Worm (Caenorhabditis elegans) whole organism, late embryonic: Measurements from ENCODE around the gene ncx-8.

ENCODE experiments used
- C08G9.2 ChIP-seq: sonication (generic microtip); optimal IDR thresholded peaks from 2 replicates; lab custom pipeline; 2016; ENCODE audit warnings: mild to moderate bottlenecking, missing genetic modification characterization, moderate library complexity, missing compliant biosample characterization
- K02D7.2 ChIP-seq: sonication (generic microtip); optimal IDR thresholded peaks from 2 replicates; lab custom pipeline; 2017; ENCODE audit warnings: mild to moderate bottlenecking, missing genetic modification characterization, missing compliant biosample characterization
- T23F11.4 ChIP-seq: fragments of 200-800 bp; sonication (Bioruptor generic); optimal IDR thresholded peaks from 2 replicates; lab custom pipeline; 2018; ENCODE audit warnings: mild to moderate bottlenecking, missing genetic modification characterization, missing compliant biosample characterization
- ahr-1 ChIP-seq: sonication (generic microtip); optimal IDR thresholded peaks from 2 replicates; lab custom pipeline; 2016; ENCODE audit warnings: missing genetic modification characterization, missing compliant biosample characterization
- ceh-18 ChIP-seq: sonication (generic microtip); optimal IDR thresholded peaks from 2 replicates; lab custom pipeline; 2016; ENCODE audit warnings: missing genetic modification characterization, missing compliant biosample characterization
- ceh-19 ChIP-seq: fragments of 200-800 bp; sonication (Bioruptor generic); optimal IDR thresholded peaks from 2 replicates; lab custom pipeline; 2018; ENCODE audit warnings: mild to moderate bottlenecking, missing genetic modification characterization, missing compliant biosample characterization
- ceh-2 ChIP-seq: sonication (generic microtip); optimal IDR thresholded peaks from 2 replicates; lab custom pipeline; 2016; ENCODE audit warnings: missing genotype, missing genetic modification characterization, missing compliant biosample characterization
- ceh-30 ChIP-seq: fragments of 150-350 bp; optimal IDR thresholded peaks from 2 replicates; lab custom pipeline; 2014; ENCODE audit warnings: missing biosample characterization, missing genetic modification characterization
- ceh-31 ChIP-seq: sonication (generic microtip); optimal IDR thresholded peaks from 2 replicates; lab custom pipeline; 2016; ENCODE audit warnings: missing genetic modification characterization, missing compliant biosample characterization
- ceh-34 ChIP-seq: sonication (generic microtip); optimal IDR thresholded peaks from 2 replicates; lab custom pipeline; 2016; ENCODE audit warnings: mild to moderate bottlenecking, missing genetic modification characterization, missing compliant biosample characterization
- ceh-48 ChIP-seq: sonication (generic microtip); optimal IDR thresholded peaks from 2 replicates; lab custom pipeline; 2016; ENCODE audit warnings: missing genetic modification characterization, inconsistent platforms, missing compliant biosample characterization
- elt-2 ChIP-seq: sonication (generic microtip); optimal IDR thresholded peaks from 2 replicates; lab custom pipeline; 2016; ENCODE audit warnings: missing genetic modification reagents, missing genetic modification characterization, missing compliant biosample characterization
- fkh-6 ChIP-seq: sonication (generic microtip); optimal IDR thresholded peaks from 2 replicates; lab custom pipeline; 2016; ENCODE audit warnings: missing genetic modification characterization, missing compliant biosample characterization
- hlh-30 ChIP-seq: sonication (generic microtip); optimal IDR thresholded peaks from 2 replicates; lab custom pipeline; 2017; ENCODE audit warnings: antibody characterized with exemption, missing genetic modification characterization, missing compliant biosample characterization; ENCODE audit not compliant: insufficient read depth
- hlh-6 ChIP-seq: sonication (generic microtip); optimal IDR thresholded peaks from 2 replicates; lab custom pipeline; 2016; ENCODE audit warnings: missing genotype, missing genetic modification characterization, missing compliant biosample characterization
- madf-2 ChIP-seq: sonication (generic microtip); optimal IDR thresholded peaks from 2 replicates; lab custom pipeline; 2017; ENCODE audit warnings: missing genetic modification characterization, missing compliant biosample characterization
- mec-3 ChIP-seq: sonication (generic microtip); optimal IDR thresholded peaks from 2 replicates; lab custom pipeline; 2016; ENCODE audit warnings: borderline replicate concordance, missing genetic modification characterization, missing compliant biosample characterization
- nfya-1 ChIP-seq: sonication (generic microtip); optimal IDR thresholded peaks from 2 replicates; lab custom pipeline; 2017; ENCODE audit warnings: missing genetic modification characterization, mild to moderate bottlenecking, missing compliant biosample characterization, antibody characterized with exemption, moderate library complexity
- nhr-232 ChIP-seq: sonication (generic microtip); optimal IDR thresholded peaks from 2 replicates; lab custom pipeline; 2016; ENCODE audit warnings: missing genetic modification characterization, missing compliant biosample characterization
- npax-4 ChIP-seq: sonication (generic microtip); optimal IDR thresholded peaks from 2 replicates; lab custom pipeline; 2016; ENCODE audit warnings: missing genetic modification characterization, missing compliant biosample characterization
- pag-3 ChIP-seq: sonication (generic microtip); optimal IDR thresholded peaks from 2 replicates; lab custom pipeline; 2016; ENCODE audit warnings: missing compliant biosample characterization, missing genetic modification characterization, borderline replicate concordance
- pat-9 ChIP-seq: fragments of 200-800 bp; sonication (Bioruptor generic); optimal IDR thresholded peaks from 2 replicates; lab custom pipeline; 2018; ENCODE audit warnings: mild to moderate bottlenecking, missing genetic modification characterization, moderate library complexity, missing compliant biosample characterization
- pax-1 ChIP-seq: fragments of 150-350 bp; optimal IDR thresholded peaks from 2 replicates; lab custom pipeline; 2014; ENCODE audit warnings: missing biosample characterization, missing genetic modification characterization
- pha-2 ChIP-seq: sonication (generic microtip); optimal IDR thresholded peaks from 2 replicates; lab custom pipeline; 2017; ENCODE audit warnings: mild to moderate bottlenecking, missing genetic modification characterization, missing compliant biosample characterization
- pros-1 ChIP-seq: fragments of 150-350 bp; optimal IDR thresholded peaks from 2 replicates; lab custom pipeline; 2014; ENCODE audit warnings: missing biosample characterization, missing genetic modification reagents, missing genetic modification characterization
- ref-2 ChIP-seq: sonication (generic microtip); optimal IDR thresholded peaks from 2 replicates; lab custom pipeline; 2016; ENCODE audit warnings: missing genetic modification characterization, missing compliant biosample characterization
- rnt-1 ChIP-seq: sonication (generic microtip); optimal IDR thresholded peaks from 2 replicates; lab custom pipeline; 2016; ENCODE audit warnings: missing genetic modification characterization, missing compliant biosample characterization
- sdc-2 ChIP-seq: sonication (generic microtip); optimal IDR thresholded peaks from 2 replicates; lab custom pipeline; 2016; ENCODE audit warnings: missing genotype, missing genetic modification characterization, missing compliant biosample characterization
- sox-2 ChIP-seq: fragments of 200-800 bp; sonication (Bioruptor generic); IDR thresholded peaks from 2 replicates; pipeline ENCODE4 v1.3.6; 2022; ENCODE audit warnings: missing genetic modification reagents, missing genetic modification characterization, missing compliant biosample characterization
- tbx-2 ChIP-seq: sonication (generic microtip); optimal IDR thresholded peaks from 2 replicates; lab custom pipeline; 2016; ENCODE audit warnings: missing genetic modification characterization, missing compliant biosample characterization
- tbx-7 ChIP-seq: sonication (generic microtip); optimal IDR thresholded peaks from 2 replicates; lab custom pipeline; 2016; ENCODE audit warnings: missing genotype, missing genetic modification characterization, missing compliant biosample characterization
- unc-3 ChIP-seq, 2 experiments: fragments of 200-800 bp in 1 of 2; sonication (Bioruptor generic) in 1 of 2; sonication (generic microtip) in 1 of 2; conservative IDR thresholded peaks in 1 of 2; optimal IDR thresholded peaks in 1 of 2; 2 replicates each; pipeline versions ENCODE4 v1.3.6 to Lab custom; 2016 to 2022; ENCODE audit warnings: missing compliant biosample characterization in 2 of 2, missing genetic modification characterization in 2 of 2, missing genetic modification reagents in 1 of 2
- unc-42 ChIP-seq: sonication (generic microtip); optimal IDR thresholded peaks from 2 replicates; lab custom pipeline; 2016; ENCODE audit warnings: missing genotype, missing genetic modification characterization, missing compliant biosample characterization
- unc-55 ChIP-seq: sonication (generic microtip); optimal IDR thresholded peaks from 2 replicates; lab custom pipeline; 2017; ENCODE audit warnings: missing biosample characterization, missing genetic modification reagents, missing genetic modification characterization
- unc-86 ChIP-seq: sonication (generic microtip); optimal IDR thresholded peaks from 2 replicates; lab custom pipeline; 2016; ENCODE audit warnings: missing genetic modification characterization, missing compliant biosample characterization

ncx-8 gene

DNA sequence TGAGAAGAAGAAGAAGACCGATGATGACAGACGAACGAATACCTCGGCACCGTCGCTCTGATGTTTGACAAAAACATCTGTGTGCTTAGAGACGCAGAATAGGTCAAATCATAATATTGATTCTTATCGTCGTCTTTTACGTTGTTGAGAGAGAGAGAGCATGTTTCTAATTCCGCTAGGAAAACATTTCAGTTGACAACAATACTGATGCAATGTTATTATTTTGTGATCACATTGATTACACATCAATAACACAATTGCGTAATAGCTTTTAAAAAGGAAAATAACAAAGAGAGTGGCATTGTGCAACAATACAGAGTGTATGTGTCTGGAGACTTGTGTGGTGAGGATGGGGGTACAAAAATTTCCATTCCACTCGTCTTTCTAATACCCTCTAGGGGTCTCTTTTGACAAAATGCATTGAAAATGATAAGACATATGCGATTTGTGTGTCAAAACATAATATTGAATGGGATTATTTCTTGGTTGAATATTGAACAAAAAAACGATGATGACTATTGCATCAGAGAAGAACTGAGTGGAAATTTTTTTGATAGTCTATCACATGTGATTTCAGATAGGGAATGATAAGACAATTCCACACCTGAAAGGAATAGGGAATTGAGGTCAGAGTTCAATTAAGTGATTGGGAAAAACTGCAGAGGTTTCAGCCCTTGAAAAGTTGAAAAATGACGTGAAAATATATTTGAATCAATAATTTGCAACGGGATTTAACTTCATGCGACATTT is 22.2 kb downstream of the ncx-8 start:
- TF ChIP-seq npax-4 (no peak), elt-2 (peak; percentile 79)
- TF ChIP-seq, all 69 proteins: peak for 1

DNA sequence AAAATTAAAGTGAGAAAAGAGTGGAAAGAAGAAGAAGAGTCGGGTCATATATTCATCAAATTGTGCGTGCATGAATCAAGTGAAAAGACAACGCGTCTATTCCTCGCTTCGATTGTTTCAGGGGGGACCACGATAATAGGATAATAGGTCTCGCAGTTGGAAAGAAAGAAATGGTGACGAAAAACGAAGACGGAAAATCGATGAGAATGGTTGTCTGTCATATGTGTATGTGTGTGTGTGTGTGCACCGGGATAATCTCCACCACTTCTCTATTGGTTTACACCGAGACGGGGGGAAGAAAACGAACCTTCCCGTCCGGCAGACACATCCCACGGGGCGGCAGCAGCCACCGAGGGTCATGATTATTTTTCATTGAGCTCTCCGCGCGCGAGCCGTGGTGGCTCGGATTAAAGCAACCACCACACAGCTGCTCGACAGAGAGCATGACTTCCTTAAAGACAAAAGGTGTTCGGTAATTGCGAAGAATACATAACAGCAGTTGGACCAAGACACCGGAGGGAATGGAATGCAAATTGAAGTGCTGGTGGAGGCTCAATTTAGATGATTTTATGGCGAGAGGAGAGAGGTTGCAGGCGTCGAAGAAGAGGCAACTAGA is 22.9 kb downstream of the ncx-8 start:
- TF ChIP-seq hlh-6 (tag; lab: Kevin White, UChicago) (peak; percentile 39), hlh-30 (tag; lab: Kevin White, UChicago) (peak; percentile 7), rnt-1 (tag; lab: Kevin White, UChicago) (peak; percentile 34), ceh-18 (tag; lab: Kevin White, UChicago) (peak; percentile 39), madf-2 (no peak), tbx-2 (tag; lab: Kevin White, UChicago) (peak; percentile 45), ceh-48 (tag; lab: Kevin White, UChicago) (peak; percentile 51), unc-55 (GFP tag; lab: Kevin White, UChicago) (peak; percentile 81), unc-42 (tag; lab: Kevin White, UChicago) (peak; percentile 70), ceh-19 (GFP tag; lab: Kevin White, UChicago) (peak; percentile 60), ref-2 (peak; percentile 64), pat-9 (tag; lab: Kevin White, UChicago) (peak; percentile 21), pros-1 (no peak), nfya-1 (tag; lab: Kevin White, UChicago) (peak; percentile 65), fkh-6 (peak; percentile 16), ceh-31 (tag; lab: Kevin White, UChicago) (peak; percentile 57), unc-3 (GFP tag; conservative IDR thresholded peaks at IDR 0.05; lab: Robert Waterston, UW) (no peak), unc-3 (tag; optimal IDR thresholded peaks at IDR 0.05; lab: Kevin White, UChicago) (peak; percentile 20), ceh-34 (tag; lab: Kevin White, UChicago) (peak; percentile 71), sdc-2 (tag; lab: Kevin White, UChicago) (no peak), pax-1 (tag; lab: Kevin White, UChicago) (no peak), pha-2 (tag; lab: Kevin White, UChicago) (peak; percentile 13), tbx-7 (no peak), ahr-1 (tag; lab: Kevin White, UChicago) (no peak), ceh-2 (tag; lab: Kevin White, UChicago) (peak; percentile 51)

DNA sequence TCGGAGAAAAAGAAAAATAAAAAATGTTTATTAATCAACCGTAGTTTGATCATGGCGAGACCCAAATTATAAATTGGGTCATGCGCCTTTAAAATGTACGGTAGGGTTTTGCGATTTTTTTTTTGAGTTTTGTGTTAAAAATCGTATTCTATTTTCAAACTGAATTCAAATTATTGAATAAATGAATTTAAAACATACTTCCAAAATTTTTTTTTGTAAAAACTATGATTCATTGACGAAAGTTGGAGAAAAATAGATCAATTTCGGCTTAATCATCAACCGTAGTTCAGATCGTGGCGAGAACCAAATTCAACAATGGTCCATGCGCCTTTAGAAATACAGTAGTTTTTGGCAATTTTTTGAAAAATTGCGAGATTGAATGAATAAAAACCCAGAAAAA is 23.4 kb downstream of the ncx-8 start:
- TF ChIP-seq hlh-6 (tag; lab: Kevin White, UChicago) = no peak
- no peak for TF ChIP-seq pros-1
- TF ChIP-seq ahr-1 (tag; lab: Kevin White, UChicago) = no peak
- TF ChIP-seq ref-2 = no peak
- TF ChIP-seq tbx-7 = no peak
- no peak for TF ChIP-seq K02D7.2
- TF ChIP-seq mec-3 (tag; lab: Kevin White, UChicago) = no peak
- no peak for TF ChIP-seq sox-2 (GFP tag; lab: Robert Waterston, UW)
- TF ChIP-seq ceh-30 (tag; lab: Kevin White, UChicago) = no peak
- no peak for TF ChIP-seq pag-3 (tag; lab: Kevin White, UChicago)
- no peak for TF ChIP-seq C08G9.2 (tag; lab: Kevin White, UChicago)
- no peak for TF ChIP-seq hlh-30 (tag; lab: Kevin White, UChicago)
- TF ChIP-seq nhr-232 = no peak
- no peak for TF ChIP-seq T23F11.4 (GFP tag; lab: Kevin White, UChicago)
- no peak for TF ChIP-seq unc-86
